Fruit fly (Drosophila melanogaster): ENCODE results near the gene CG34174.

The CG34174 gene

dm6 chr2L:2181971-2182643 lies 32.0 kb upstream of the CG34174 start (continued):
- TF ChIP-seq GATAe (GFP tag; conservative IDR thresholded peaks at IDR 0.05) (no peak), oc (tag; optimal IDR thresholded peaks at IDR 0.05) (no peak), nau (GFP tag; optimal IDR thresholded peaks at IDR 0.05) (no peak), CG14860 (GFP tag; IDR thresholded peaks at IDR 0.05; ENCODE audit: partially characterized antibody) (peak; percentile 66), CG6791 (GFP tag; IDR thresholded peaks at IDR 0.05; ENCODE audit: partially characterized antibody) (peak; percentile 73), luna (GFP tag; optimal IDR thresholded peaks at IDR 0.05) (no peak), HHEX (GFP tag; optimal IDR thresholded peaks at IDR 0.05) (no peak), pho (GFP tag; optimal IDR thresholded peaks at IDR 0.05) (no peak), Scr (GFP tag; IDR thresholded peaks at IDR 0.05; ENCODE audit: partially characterized antibody) (peak; percentile 49), CG1529 (GFP tag; optimal IDR thresholded peaks at IDR 0.05) (no peak), da (GFP tag; optimal IDR thresholded peaks at IDR 0.05) (no peak), Nf-YC (tag; optimal IDR thresholded peaks at IDR 0.05) (no peak), disco-r (GFP tag; optimal IDR thresholded peaks at IDR 0.05) (no peak), NFAT (GFP tag; IDR thresholded peaks at IDR 0.05) (no peak), CG12219 (GFP tag; optimal IDR thresholded peaks at IDR 0.05) (no peak), jigr1 (GFP tag; IDR thresholded peaks at IDR 0.05) (no peak), Xbp1 (GFP tag; optimal IDR thresholded peaks at IDR 0.05) (no peak), BEAF-32 (GFP tag; optimal IDR thresholded peaks at IDR 0.05) (no peak), Gug (GFP tag; IDR thresholded peaks at IDR 0.05) (no peak), PHDP (tag; optimal IDR thresholded peaks at IDR 0.05) (no peak), CG1603 (tag; optimal IDR thresholded peaks at IDR 0.05) (peak; percentile 38), cas (GFP tag; IDR thresholded peaks at IDR 0.05) (no peak), CG13894 (tag; optimal IDR thresholded peaks at IDR 0.05) (no peak), Sin3A (optimal IDR thresholded peaks at IDR 0.05) (no peak), Dad (GFP tag; optimal IDR thresholded peaks at IDR 0.05) (no peak), Kr (GFP tag; optimal IDR thresholded peaks at IDR 0.05) (peak; percentile 69), CG15269 (tag; optimal IDR thresholded peaks at IDR 0.05) (no peak), CG5953 (GFP tag; IDR thresholded peaks at IDR 0.05) (no peak), vnd (GFP tag; IDR thresholded peaks at IDR 0.05; ENCODE audit: partially characterized antibody) (0 out of 3 replicates have a peak, but pooled peaks have one; percentile 40), CG4707 (GFP tag; optimal IDR thresholded peaks at IDR 0.05) (no peak), aop (GFP tag; IDR thresholded peaks at IDR 0.05) (no peak; the same call in 1 of the 2 replicates), kni (GFP tag; optimal IDR thresholded peaks at IDR 0.05) (peak; percentile 55), Awh (GFP tag; IDR thresholded peaks at IDR 0.05) (no peak), CG14667 (GFP tag; IDR thresholded peaks at IDR 0.05) (no peak), nerfin-2 (GFP tag; IDR thresholded peaks at IDR 0.05; ENCODE audit: partially characterized antibody) (peak; percentile 65), CG10274 (GFP tag; optimal IDR thresholded peaks at IDR 0.05) (no peak), CG12071 (GFP tag; optimal IDR thresholded peaks at IDR 0.05) (no peak), amos (GFP tag; IDR thresholded peaks at IDR 0.05; ENCODE audit: partially characterized antibody) (peak; percentile 21; the same call in 1 of the 2 replicates), ems (GFP tag; optimal IDR thresholded peaks at IDR 0.05) (no peak), CG12769 (tag; optimal IDR thresholded peaks at IDR 0.05) (no peak), CG16863 (GFP tag; optimal IDR thresholded peaks at IDR 0.05) (no peak), CG6254 (GFP tag; optimal IDR thresholded peaks at IDR 0.05) (no peak), D19B (GFP tag; optimal IDR thresholded peaks at IDR 0.05) (peak; percentile 66), Bgb (GFP tag; IDR thresholded peaks at IDR 0.05; ENCODE audit: partially characterized antibody) (peak; percentile 42; the same call in 1 of the 2 replicates), CG11085 (GFP tag; IDR thresholded peaks at IDR 0.05) (no peak), CG15696 (tag; optimal IDR thresholded peaks at IDR 0.05) (peak; percentile 52), Lim3 (GFP tag; IDR thresholded peaks at IDR 0.05) (no peak), pros (GFP tag; optimal IDR thresholded peaks at IDR 0.05) (peak; percentile 91), cad (GFP tag; optimal IDR thresholded peaks at IDR 0.05) (no peak), Aef1 (GFP tag; IDR thresholded peaks at IDR 0.05) (no peak)

All from whole organism, embryonic.